Fruit fly (Drosophila melanogaster) whole organism, pupa: Measurements from ENCODE around the gene CG46523.

Experiments
- CG12605 ChIP-seq: fragments of 200-800 bp; sonication (Bioruptor generic); IDR thresholded peaks from 2 replicates; pipeline ENCODE4 v1.3.6; 2022; ENCODE audit warnings: missing biosample characterization, missing genetic modification characterization
- CG14655 ChIP-seq: fragments of 200-800 bp; sonication (Bioruptor generic); optimal IDR thresholded peaks from 3 replicates; lab custom pipeline; 2017; ENCODE audit warnings: mild to moderate bottlenecking, missing biosample characterization, missing genetic modification reagents, missing genetic modification characterization
- fd96Ca ChIP-seq: fragments of 200-800 bp; sonication (Bioruptor generic); IDR thresholded peaks from 3 replicates; pipeline ENCODE4 v1.3.6; 2022; ENCODE audit warnings: missing biosample characterization, missing genetic modification characterization

DNA sequence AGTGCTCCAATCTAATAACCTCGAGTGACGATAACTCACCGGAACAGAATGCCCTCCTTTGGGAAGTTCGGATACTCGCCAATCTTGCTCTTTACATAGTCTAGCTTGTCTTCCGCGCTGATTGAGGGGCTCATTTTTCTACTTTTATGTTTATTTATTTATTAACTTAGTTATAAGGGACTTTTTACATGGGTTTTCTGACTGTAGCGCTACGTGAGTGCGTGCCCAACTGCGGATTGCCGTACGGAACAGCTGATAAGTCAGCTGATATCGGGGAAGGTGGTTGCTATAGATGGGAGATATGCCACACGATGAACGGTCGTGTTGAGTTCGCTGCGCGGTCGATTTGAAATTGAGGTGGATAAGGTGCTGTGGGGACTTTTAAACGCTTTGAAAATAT lies 54.3 kb downstream of the CG46523 start, which contains the start of gene Aprt:
- no peak for TF ChIP-seq CG12605
- no peak for TF ChIP-seq CG14655
- TF ChIP-seq fd96Ca (GFP tag; lab: Robert Waterston, UW): no peak
